Worm (Caenorhabditis elegans) whole organism, L1 larva: Measurements from ENCODE around the gene C28D4.18.

Source experiments
- C34B4.2 ChIP-seq: sonication (generic microtip); optimal IDR thresholded peaks from 2 replicates; lab custom pipeline; 2017; ENCODE audit warnings: mild to moderate bottlenecking, missing genetic modification characterization, missing compliant biosample characterization
- alr-1 ChIP-seq: fragments of 200-800 bp; sonication (Bioruptor generic); optimal IDR thresholded peaks from 2 replicates; lab custom pipeline; 2018; ENCODE audit warnings: borderline replicate concordance, mild to moderate bottlenecking, missing genetic modification characterization, missing compliant biosample characterization
- ceh-63 ChIP-seq: fragments of 200-800 bp; sonication (Bioruptor generic); optimal IDR thresholded peaks from 2 replicates; lab custom pipeline; 2018; ENCODE audit warnings: mild to moderate bottlenecking, missing genetic modification characterization, missing compliant biosample characterization
- ceh-8 ChIP-seq: fragments of 200-800 bp; sonication (Bioruptor generic); optimal IDR thresholded peaks from 2 replicates; lab custom pipeline; 2018; ENCODE audit warnings: mild to moderate bottlenecking, missing genetic modification characterization, moderate library complexity, missing compliant biosample characterization
- ceh-88 ChIP-seq: fragments of 200-800 bp; sonication (Bioruptor generic); IDR thresholded peaks from 2 replicates; pipeline ENCODE4 v1.3.6; 2022; ENCODE audit warnings: missing genetic modification characterization, missing compliant biosample characterization
- ces-1 ChIP-seq: fragments of 150-350 bp; optimal IDR thresholded peaks from 2 replicates; lab custom pipeline; 2014; ENCODE audit warnings: missing biosample characterization, missing genetic modification reagents, missing genetic modification characterization
- dpl-1 ChIP-seq, 3 experiments: fragments of 150-350 bp in 2 of 3; sonication (generic microtip) in 1 of 3; optimal IDR thresholded peaks; 2 replicates each; lab custom pipeline; 2014 to 2017; ENCODE audit warnings: missing biosample characterization in 3 of 3, missing genetic modification characterization in 3 of 3, missing genetic modification reagents in 3 of 3
- dsc-1 ChIP-seq: sonication (generic microtip); optimal IDR thresholded peaks from 2 replicates; lab custom pipeline; 2016; ENCODE audit warnings: mild to moderate bottlenecking, missing genetic modification characterization, missing compliant biosample characterization
- efl-1 ChIP-seq, 4 experiments: fragments of 150-350 bp; optimal IDR thresholded peaks in 3 of 4; peaks in 1 of 4; 1 replicate in 1 of 4; 2 replicates in 3 of 4; lab custom pipeline; 2014; ENCODE audit warnings: missing biosample characterization in 2 of 4, missing genetic modification characterization in 2 of 4, missing genetic modification reagents in 2 of 4
- efl-3 ChIP-seq: fragments of 200-800 bp; sonication (Bioruptor generic); optimal IDR thresholded peaks from 2 replicates; lab custom pipeline; 2018; ENCODE audit warnings: mild to moderate bottlenecking, missing genetic modification characterization, missing compliant biosample characterization
- egl-13 ChIP-seq: sonication (generic microtip); optimal IDR thresholded peaks from 2 replicates; lab custom pipeline; 2016; ENCODE audit warnings: missing genotype, missing genetic modification reagents, missing genetic modification characterization, missing compliant biosample characterization
- egl-27 ChIP-seq, 2 experiments: fragments of 150-350 bp in 1 of 2; sonication (generic microtip); optimal IDR thresholded peaks; 3 replicates each; lab custom pipeline; 2017 to 2018; ENCODE audit warnings: missing biosample characterization in 2 of 2, missing genetic modification characterization in 2 of 2, missing genetic modification reagents in 2 of 2
- elt-3 ChIP-seq, 6 experiments: fragments of 150-350 bp in 1 of 6; sonication (generic microtip); optimal IDR thresholded peaks; 2 replicates each; lab custom pipeline; 2017 to 2018; ENCODE audit warnings: missing biosample characterization in 6 of 6, missing genetic modification characterization in 6 of 6, inconsistent platforms in 1 of 6
- fkh-10 ChIP-seq: sonication (generic microtip); optimal IDR thresholded peaks from 2 replicates; lab custom pipeline; 2017; ENCODE audit warnings: missing biosample characterization, missing genetic modification reagents, missing genetic modification characterization
- fkh-4 ChIP-seq: sonication (generic microtip); optimal IDR thresholded peaks from 2 replicates; lab custom pipeline; 2016; ENCODE audit warnings: missing compliant biosample characterization, missing genetic modification characterization, borderline replicate concordance
- fkh-8 ChIP-seq: sonication (generic microtip); optimal IDR thresholded peaks from 2 replicates; lab custom pipeline; 2016; ENCODE audit warnings: mild to moderate bottlenecking, missing genetic modification characterization, missing compliant biosample characterization
- hlh-17 ChIP-seq: fragments of 200-800 bp; sonication (Bioruptor generic); optimal IDR thresholded peaks from 2 replicates; lab custom pipeline; 2018; ENCODE audit warnings: missing genetic modification characterization, mild to moderate bottlenecking, missing compliant biosample characterization, moderate library complexity, borderline replicate concordance
- hlh-4 ChIP-seq: sonication (generic microtip); optimal IDR thresholded peaks from 2 replicates; lab custom pipeline; 2016; ENCODE audit warnings: mild to moderate bottlenecking, missing genetic modification characterization, missing compliant biosample characterization
- hpl-2 ChIP-seq: fragments of 150-350 bp; optimal IDR thresholded peaks from 2 replicates; lab custom pipeline; 2014; ENCODE audit warnings: missing biosample characterization, missing genetic modification reagents, missing genetic modification characterization
- irx-1 ChIP-seq: sonication (generic microtip); optimal IDR thresholded peaks from 2 replicates; lab custom pipeline; 2016; ENCODE audit warnings: missing genetic modification characterization, missing compliant biosample characterization
- isw-1 ChIP-seq: fragments of 200-800 bp; sonication (Bioruptor generic); IDR thresholded peaks from 2 replicates; pipeline ENCODE4 v1.3.6; 2022; ENCODE audit warnings: missing genetic modification characterization, missing compliant biosample characterization
- jun-1 ChIP-seq: fragments of 150-350 bp; optimal IDR thresholded peaks from 2 replicates; lab custom pipeline; 2014; ENCODE audit warnings: missing biosample characterization, missing genetic modification reagents, missing genetic modification characterization
- lin-13 ChIP-seq: fragments of 150-350 bp; optimal IDR thresholded peaks from 2 replicates; lab custom pipeline; 2014; ENCODE audit warnings: missing biosample characterization, missing genetic modification reagents, missing genetic modification characterization
- lin-14 ChIP-seq: fragments of 200-800 bp; sonication (Bioruptor generic); optimal IDR thresholded peaks from 2 replicates; lab custom pipeline; 2018; ENCODE audit warnings: mild to moderate bottlenecking, missing genetic modification characterization, moderate library complexity, missing compliant biosample characterization
- lin-39 ChIP-seq: fragments of 150-350 bp; optimal IDR thresholded peaks from 2 replicates; lab custom pipeline; 2014; ENCODE audit warnings: missing biosample characterization, missing genetic modification reagents, missing genetic modification characterization
- lsy-2 ChIP-seq, 2 experiments: fragments of 150-350 bp; optimal IDR thresholded peaks; 2 replicates each; lab custom pipeline; 2014; ENCODE audit warnings: missing biosample characterization in 2 of 2, missing genetic modification characterization in 2 of 2
- mab-9 ChIP-seq: fragments of 200-800 bp; sonication (Bioruptor generic); IDR thresholded peaks from 2 replicates; pipeline ENCODE4 v1.3.6; 2022; ENCODE audit warnings: missing genetic modification reagents, missing genetic modification characterization, missing compliant biosample characterization
- mdl-1 ChIP-seq, 2 experiments: fragments of 150-350 bp; optimal IDR thresholded peaks; 2 replicates each; lab custom pipeline; 2014 to 2017; ENCODE audit warnings: missing biosample characterization in 2 of 2, missing genetic modification characterization in 2 of 2, inconsistent platforms in 1 of 2
- mef-2 ChIP-seq: fragments of 150-350 bp; optimal IDR thresholded peaks from 2 replicates; lab custom pipeline; 2014; ENCODE audit warnings: missing biosample characterization, missing genetic modification characterization
- nhr-11 ChIP-seq: fragments of 150-350 bp; optimal IDR thresholded peaks from 2 replicates; lab custom pipeline; 2014; ENCODE audit warnings: missing biosample characterization, missing genetic modification characterization
- nhr-12 ChIP-seq: sonication (generic microtip); optimal IDR thresholded peaks from 2 replicates; lab custom pipeline; 2017; ENCODE audit warnings: missing biosample characterization, missing genetic modification characterization
- nhr-237 ChIP-seq: fragments of 150-350 bp; optimal IDR thresholded peaks from 2 replicates; lab custom pipeline; 2014; ENCODE audit warnings: missing biosample characterization, missing genetic modification characterization
- nhr-47 ChIP-seq: sonication (generic microtip); optimal IDR thresholded peaks from 2 replicates; lab custom pipeline; 2016; ENCODE audit warnings: mild to moderate bottlenecking, missing genetic modification characterization, moderate library complexity, missing compliant biosample characterization
- nhr-71 ChIP-seq: sonication (generic microtip); optimal IDR thresholded peaks from 2 replicates; lab custom pipeline; 2016; ENCODE audit warnings: mild to moderate bottlenecking, missing genetic modification characterization, moderate library complexity, missing compliant biosample characterization
- nhr-76 ChIP-seq: sonication (generic microtip); optimal IDR thresholded peaks from 2 replicates; lab custom pipeline; 2017; ENCODE audit warnings: missing biosample characterization, missing genetic modification characterization
- nhr-77 ChIP-seq: fragments of 150-350 bp; optimal IDR thresholded peaks from 2 replicates; lab custom pipeline; 2014; ENCODE audit warnings: missing biosample characterization, missing genetic modification characterization
- nhr-84 ChIP-seq: sonication (generic microtip); optimal IDR thresholded peaks from 2 replicates; lab custom pipeline; 2017; ENCODE audit warnings: missing biosample characterization, missing genetic modification characterization
- nhr-85 ChIP-seq: sonication (generic microtip); peaks from one replicate; lab custom pipeline; 2016; ENCODE audit warnings: missing genetic modification characterization, inconsistent platforms, missing compliant biosample characterization
- nhr-90 ChIP-seq: sonication (generic microtip); optimal IDR thresholded peaks from 2 replicates; lab custom pipeline; 2016; ENCODE audit warnings: mild to moderate bottlenecking, missing genetic modification characterization, missing compliant biosample characterization; ENCODE audit not compliant: poor library complexity
- pag-3 ChIP-seq: sonication (generic microtip); optimal IDR thresholded peaks from 2 replicates; lab custom pipeline; 2017; ENCODE audit warnings: missing genetic modification characterization, mild to moderate bottlenecking, missing compliant biosample characterization, antibody characterized with exemption, borderline replicate concordance; ENCODE audit not compliant: insufficient read depth
- pax-3 ChIP-seq: fragments of 200-800 bp; sonication (Bioruptor generic); optimal IDR thresholded peaks from 2 replicates; lab custom pipeline; 2018; ENCODE audit warnings: mild to moderate bottlenecking, missing genetic modification characterization, moderate library complexity, missing compliant biosample characterization
- rnt-1 ChIP-seq: sonication (generic microtip); optimal IDR thresholded peaks from 2 replicates; lab custom pipeline; 2016; ENCODE audit warnings: mild to moderate bottlenecking, missing genetic modification characterization, moderate library complexity, missing compliant biosample characterization
- snu-23 ChIP-seq: sonication (generic microtip); optimal IDR thresholded peaks from 2 replicates; lab custom pipeline; 2016; ENCODE audit warnings: missing genetic modification characterization, missing compliant biosample characterization
- sox-4 ChIP-seq: sonication (generic microtip); optimal IDR thresholded peaks from 2 replicates; lab custom pipeline; 2016; ENCODE audit warnings: missing genetic modification characterization, missing compliant biosample characterization
- sup-37 ChIP-seq: fragments of 200-800 bp; sonication (Bioruptor generic); optimal IDR thresholded peaks from 2 replicates; lab custom pipeline; 2018; ENCODE audit warnings: mild to moderate bottlenecking, missing genetic modification characterization, missing compliant biosample characterization
- swsn-7 ChIP-seq: sonication (generic microtip); optimal IDR thresholded peaks from 2 replicates; lab custom pipeline; 2016; ENCODE audit warnings: missing genetic modification characterization, missing compliant biosample characterization
- unc-30 ChIP-seq: sonication (generic microtip); optimal IDR thresholded peaks from 2 replicates; lab custom pipeline; 2017; ENCODE audit warnings: missing biosample characterization, missing genetic modification characterization
- unc-62 ChIP-seq: fragments of 150-350 bp; optimal IDR thresholded peaks from 2 replicates; lab custom pipeline; 2014; ENCODE audit warnings: missing biosample characterization, missing genetic modification reagents, missing genetic modification characterization
- unc-86 ChIP-seq: sonication (generic microtip); optimal IDR thresholded peaks from 2 replicates; lab custom pipeline; 2016; ENCODE audit warnings: missing genetic modification characterization, missing compliant biosample characterization
- unc-98 ChIP-seq: fragments of 200-800 bp; sonication (Bioruptor generic); IDR thresholded peaks from 2 replicates; pipeline ENCODE4 v1.3.6; 2022; ENCODE audit warnings: missing genetic modification characterization, missing compliant biosample characterization
- vab-15 ChIP-seq: sonication (generic microtip); optimal IDR thresholded peaks from 2 replicates; lab custom pipeline; 2017; ENCODE audit warnings: missing genotype, mild to moderate bottlenecking, missing genetic modification characterization, missing compliant biosample characterization
- ztf-4 ChIP-seq: fragments of 150-350 bp; optimal IDR thresholded peaks from 2 replicates; lab custom pipeline; 2014; ENCODE audit warnings: missing biosample characterization, missing genetic modification characterization

C28D4.18 gene

DNA sequence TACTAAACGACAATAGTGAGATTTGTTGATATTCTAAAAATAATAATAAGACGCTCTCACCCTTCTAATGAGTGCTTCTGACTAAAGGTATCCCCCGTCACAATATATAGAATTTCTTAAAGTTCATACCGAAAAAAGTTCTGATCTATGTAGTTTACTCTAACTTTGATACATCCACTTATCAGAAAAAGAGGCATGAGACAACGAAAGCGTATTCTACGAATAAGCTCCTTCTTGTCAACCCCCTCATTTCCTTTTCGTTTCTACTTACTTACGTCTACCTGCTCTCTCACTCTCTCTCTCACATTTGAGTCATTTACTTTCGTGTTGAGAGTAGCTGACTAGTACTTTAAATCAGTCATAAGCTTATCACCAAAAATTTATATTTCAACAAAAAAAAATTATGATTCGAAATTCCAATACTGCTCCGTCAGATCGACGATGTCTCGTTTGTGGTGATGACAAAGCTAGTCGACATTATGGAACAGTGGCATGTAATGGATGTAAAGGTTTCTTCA lies 447 bp downstream of the C28D4.18 start:
- TF ChIP-seq lin-14: peak; percentile 29
- peak in 1 of 2 experiments; percentile 15 for TF ChIP-seq lsy-2 (tag; optimal IDR thresholded peaks at IDR 0.05; lab: Kevin White, UChicago)
- TF ChIP-seq C34B4.2 (tag; lab: Kevin White, UChicago): no peak
- no peak for TF ChIP-seq unc-62
- no peak for TF ChIP-seq nhr-85 (tag; lab: Kevin White, UChicago)
- no peak for TF ChIP-seq irx-1 (tag; lab: Kevin White, UChicago)
- TF ChIP-seq unc-86 (tag; lab: Kevin White, UChicago): no peak
- TF ChIP-seq nhr-76 (tag; lab: Kevin White, UChicago): no peak
- TF ChIP-seq efl-3 (GFP tag; lab: Kevin White, UChicago): no peak
- peak; percentile 84 for TF ChIP-seq nhr-71
- no peak for TF ChIP-seq ceh-88 (GFP tag; lab: Robert Waterston, UW)
- TF ChIP-seq nhr-12: no peak
- no peak for TF ChIP-seq ces-1
- peak; percentile 57 for TF ChIP-seq nhr-47
- no peak for TF ChIP-seq nhr-77 (tag; lab: Kevin White, UChicago)
- TF ChIP-seq efl-1 (optimal IDR thresholded peaks at IDR 0.05; lab: Kevin White, UChicago): no peak
- TF ChIP-seq efl-1 (GFP tag; optimal IDR thresholded peaks at IDR 0.05 in 1 of 2; lab: Kevin White, UChicago): no peak
- no peak for TF ChIP-seq vab-15 (tag; lab: Kevin White, UChicago)
- TF ChIP-seq mab-9 (GFP tag; lab: Robert Waterston, UW): no peak
- no peak for TF ChIP-seq egl-13
- no peak for TF ChIP-seq ztf-4 (tag; lab: Kevin White, UChicago)
- no peak for TF ChIP-seq snu-23 (GFP tag; lab: Kevin White, UChicago)
- no peak for TF ChIP-seq unc-30 (tag; lab: Kevin White, UChicago)
- no peak for TF ChIP-seq ceh-8 (GFP tag; lab: Kevin White, UChicago)
- peak; percentile 14 for TF ChIP-seq swsn-7 (tag; lab: Kevin White, UChicago)
- TF ChIP-seq unc-98 (GFP tag; lab: Robert Waterston, UW): no peak
- TF ChIP-seq pax-3 (tag; lab: Kevin White, UChicago): peak; percentile 54
- TF ChIP-seq sup-37: no peak
- TF ChIP-seq hpl-2 (GFP tag; lab: Kevin White, UChicago): no peak
- no peak for TF ChIP-seq lin-39 (tag; lab: Kevin White, UChicago)
- no peak for TF ChIP-seq nhr-84 (tag; lab: Kevin White, UChicago)
- TF ChIP-seq jun-1: no peak
- TF ChIP-seq sox-4 (tag; lab: Kevin White, UChicago): peak; percentile 9
- no peak for TF ChIP-seq hlh-4 (tag; lab: Kevin White, UChicago)
- peak; percentile 96 for TF ChIP-seq fkh-8 (tag; lab: Kevin White, UChicago)
- TF ChIP-seq mdl-1 (tag; optimal IDR thresholded peaks at IDR 0.05; lab: Kevin White, UChicago): no peak
- TF ChIP-seq ceh-63: no peak
- no peak for TF ChIP-seq hlh-17
- no peak for TF ChIP-seq mef-2 (tag; lab: Kevin White, UChicago)
- no peak for TF ChIP-seq fkh-10 (GFP tag; lab: Kevin White, UChicago)
- TF ChIP-seq nhr-90 (tag; lab: Kevin White, UChicago): no peak
- TF ChIP-seq isw-1 (GFP tag; lab: Robert Waterston, UW): no peak
- TF ChIP-seq fkh-4 (tag; lab: Kevin White, UChicago): no peak
- TF ChIP-seq pag-3: no peak
- no peak for TF ChIP-seq egl-27 (tag; optimal IDR thresholded peaks at IDR 0.05; lab: Kevin White, UChicago)
- TF ChIP-seq lin-13 (GFP tag; lab: Kevin White, UChicago): no peak
- TF ChIP-seq nhr-237 (tag; lab: Kevin White, UChicago): no peak
- TF ChIP-seq nhr-11 (tag; lab: Kevin White, UChicago): no peak
- TF ChIP-seq dpl-1 (GFP tag; optimal IDR thresholded peaks at IDR 0.05; lab: Kevin White, UChicago): no peak
- no peak for TF ChIP-seq rnt-1 (tag; lab: Kevin White, UChicago)
- no peak for TF ChIP-seq elt-3 (tag; optimal IDR thresholded peaks at IDR 0.05; lab: Kevin White, UChicago)
- TF ChIP-seq alr-1 (tag; lab: Kevin White, UChicago): no peak
- peak; percentile 69 for TF ChIP-seq dsc-1 (tag; lab: Kevin White, UChicago)
